Fruit fly (Drosophila melanogaster): ENCODE data around the gene santa-maria.

santa-maria gene

dm6 chr2L:7435475-7435874 lies 15.6 kb downstream of the santa-maria start:
- no peak for TF ChIP-seq pan (optimal IDR thresholded peaks at IDR 0.05)
- TF ChIP-seq CG8478 (optimal IDR thresholded peaks at IDR 0.05) = no peak
- TF ChIP-seq Dll (optimal IDR thresholded peaks at IDR 0.05) = no peak
- TF ChIP-seq psq (optimal IDR thresholded peaks at IDR 0.05) = no peak
- TF ChIP-seq usp (GFP tag; optimal IDR thresholded peaks at IDR 0.05) = no peak
- no peak for TF ChIP-seq EcR (GFP tag; optimal IDR thresholded peaks at IDR 0.05)

DNA sequence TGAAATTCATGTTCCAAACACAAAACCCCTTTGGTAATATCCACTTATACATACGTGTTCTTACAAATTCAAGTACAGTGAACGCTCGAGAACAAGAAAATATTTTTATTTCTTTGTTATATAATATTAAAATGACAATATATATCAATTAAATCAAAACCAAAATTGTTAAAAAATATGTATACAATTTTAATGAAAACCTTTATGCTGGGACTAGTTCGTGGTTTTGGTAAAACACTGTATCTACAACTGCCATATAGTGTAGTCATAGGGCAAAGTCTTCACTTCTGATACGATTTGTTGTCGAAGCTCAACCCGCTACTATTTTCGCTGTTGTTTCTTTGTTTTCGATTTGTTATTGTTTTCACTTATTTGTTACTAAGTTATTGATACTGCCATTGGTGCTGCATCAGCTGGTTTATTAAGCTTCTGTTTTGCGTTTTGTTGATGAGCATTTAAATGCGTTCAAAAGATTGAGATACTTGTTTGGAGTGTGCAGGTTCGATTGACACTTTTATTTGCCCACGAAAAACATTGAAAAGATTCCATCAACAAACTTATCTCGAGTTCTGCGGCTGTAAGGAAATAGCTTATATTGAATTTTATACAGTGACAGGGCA lies 16.2 kb downstream of the santa-maria start:
- TF ChIP-seq EcR (GFP tag; optimal IDR thresholded peaks at IDR 0.05) = no peak
- TF ChIP-seq usp (GFP tag; optimal IDR thresholded peaks at IDR 0.05) = no peak
- no peak for TF ChIP-seq Dll (optimal IDR thresholded peaks at IDR 0.05)
- no peak for TF ChIP-seq psq (optimal IDR thresholded peaks at IDR 0.05)
- TF ChIP-seq CG8478 (optimal IDR thresholded peaks at IDR 0.05) = no peak
- TF ChIP-seq pan (optimal IDR thresholded peaks at IDR 0.05) = no peak

- no peak for TF ChIP-seq Dll (optimal IDR thresholded peaks at IDR 0.05)
- no peak for TF ChIP-seq CG8478 (optimal IDR thresholded peaks at IDR 0.05)
- no peak for TF ChIP-seq usp (GFP tag; optimal IDR thresholded peaks at IDR 0.05)
- no peak for TF ChIP-seq EcR (GFP tag; optimal IDR thresholded peaks at IDR 0.05)
- TF ChIP-seq pan (optimal IDR thresholded peaks at IDR 0.05) = no peak
- no peak for TF ChIP-seq psq (optimal IDR thresholded peaks at IDR 0.05)
These were observed 16.9 kb downstream of the santa-maria start for dm6 chr2L:7433957-7434736.

DNA sequence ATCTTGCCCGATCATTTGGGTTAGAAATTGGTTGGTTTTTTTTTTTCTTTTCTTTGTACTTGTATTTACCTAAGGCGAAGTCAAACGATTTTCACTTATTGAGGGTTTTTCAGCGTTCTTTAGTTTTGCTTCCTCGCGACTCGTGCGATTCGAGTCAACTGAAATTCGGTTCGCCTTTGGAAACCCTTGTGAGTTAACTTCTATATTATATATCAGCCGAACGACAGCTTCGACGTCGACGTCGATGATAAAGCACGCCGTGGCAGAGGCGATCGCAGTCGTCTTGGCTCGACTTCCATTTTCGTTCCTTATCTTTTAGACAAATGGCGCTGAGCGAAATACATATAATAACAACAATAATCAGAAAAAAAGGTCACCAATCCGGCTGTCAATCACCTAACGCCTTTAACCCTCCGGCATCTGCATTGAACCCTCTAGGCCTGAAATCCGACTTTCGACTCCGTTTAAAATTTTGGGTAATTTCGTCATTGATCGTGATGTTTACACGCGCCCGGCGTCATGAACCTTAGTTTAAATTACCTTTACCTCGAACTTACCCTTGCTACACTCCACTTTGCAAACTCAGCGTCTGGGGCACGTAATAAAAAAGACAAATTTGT lies 17.6 kb downstream of the santa-maria start, which contains the start of gene CG5958:
Gene CG5958 (minus strand): TSS at position 180 of the 620 bp plus-strand sequence.
- TF ChIP-seq psq (optimal IDR thresholded peaks at IDR 0.05) (no peak), pan (optimal IDR thresholded peaks at IDR 0.05) (no peak), Dll (optimal IDR thresholded peaks at IDR 0.05) (no peak), CG8478 (optimal IDR thresholded peaks at IDR 0.05) (no peak), usp (GFP tag; optimal IDR thresholded peaks at IDR 0.05) (no peak), EcR (GFP tag; optimal IDR thresholded peaks at IDR 0.05) (no peak)

DNA sequence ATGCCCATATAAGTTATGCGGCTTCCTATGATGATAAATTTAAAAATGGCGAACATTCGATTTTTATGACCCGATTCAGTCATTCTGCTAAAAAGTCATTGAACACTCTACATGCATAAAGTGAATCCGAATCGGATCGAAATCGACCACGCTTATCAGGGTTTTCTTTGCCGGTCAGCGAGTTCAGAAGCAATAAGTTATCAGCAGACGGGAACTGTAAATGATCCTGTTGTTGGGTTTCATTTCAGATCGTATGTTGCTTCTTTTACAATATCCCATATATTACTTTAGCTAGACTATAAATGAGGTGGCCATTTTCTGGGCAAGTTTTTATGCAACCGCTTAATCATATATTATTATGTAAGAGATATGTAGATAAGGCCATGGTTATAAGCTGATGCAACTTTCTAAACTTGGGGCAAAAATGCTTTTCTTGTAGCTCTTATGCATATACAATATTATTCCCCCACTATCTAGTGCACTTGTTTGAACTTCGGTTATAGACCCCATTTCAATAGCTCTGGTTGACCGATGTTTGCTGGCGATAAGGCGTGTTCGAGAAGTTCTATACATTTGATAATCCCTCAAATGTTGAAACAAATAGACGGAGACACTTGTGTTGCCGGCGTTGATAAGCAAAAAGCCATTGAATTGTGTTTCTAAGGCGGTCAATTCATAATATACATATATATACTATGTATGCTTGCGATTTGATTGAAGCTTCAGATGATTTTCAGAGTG lies 19.0 kb downstream of the santa-maria start:
- TF ChIP-seq Dll (optimal IDR thresholded peaks at IDR 0.05) (no peak), CG8478 (optimal IDR thresholded peaks at IDR 0.05) (no peak), usp (GFP tag; optimal IDR thresholded peaks at IDR 0.05) (no peak), EcR (GFP tag; optimal IDR thresholded peaks at IDR 0.05) (no peak), pan (optimal IDR thresholded peaks at IDR 0.05) (no peak), psq (optimal IDR thresholded peaks at IDR 0.05) (no peak)

dm6 chr2L:7430313-7430712 lies 20.7 kb downstream of the santa-maria start:
- TF ChIP-seq pan (optimal IDR thresholded peaks at IDR 0.05) (no peak), EcR (GFP tag; optimal IDR thresholded peaks at IDR 0.05) (no peak), usp (GFP tag; optimal IDR thresholded peaks at IDR 0.05) (no peak), Dll (optimal IDR thresholded peaks at IDR 0.05) (no peak), psq (optimal IDR thresholded peaks at IDR 0.05) (no peak), CG8478 (optimal IDR thresholded peaks at IDR 0.05) (no peak)

- TF ChIP-seq pan (optimal IDR thresholded peaks at IDR 0.05) (peak; percentile 51), Dll (optimal IDR thresholded peaks at IDR 0.05) (no peak), EcR (GFP tag; optimal IDR thresholded peaks at IDR 0.05) (no peak), psq (optimal IDR thresholded peaks at IDR 0.05) (no peak), CG8478 (optimal IDR thresholded peaks at IDR 0.05) (no peak), usp (GFP tag; optimal IDR thresholded peaks at IDR 0.05) (no peak)
These were observed 23.3 kb downstream of the santa-maria start for dm6 chr2L:7427786-7428137.

dm6 chr2L:7427067-7427785 lies 23.8 kb downstream of the santa-maria start:
- TF ChIP-seq psq (optimal IDR thresholded peaks at IDR 0.05) (no peak), CG8478 (optimal IDR thresholded peaks at IDR 0.05) (no peak), EcR (GFP tag; optimal IDR thresholded peaks at IDR 0.05) (no peak), usp (GFP tag; optimal IDR thresholded peaks at IDR 0.05) (no peak)

DNA sequence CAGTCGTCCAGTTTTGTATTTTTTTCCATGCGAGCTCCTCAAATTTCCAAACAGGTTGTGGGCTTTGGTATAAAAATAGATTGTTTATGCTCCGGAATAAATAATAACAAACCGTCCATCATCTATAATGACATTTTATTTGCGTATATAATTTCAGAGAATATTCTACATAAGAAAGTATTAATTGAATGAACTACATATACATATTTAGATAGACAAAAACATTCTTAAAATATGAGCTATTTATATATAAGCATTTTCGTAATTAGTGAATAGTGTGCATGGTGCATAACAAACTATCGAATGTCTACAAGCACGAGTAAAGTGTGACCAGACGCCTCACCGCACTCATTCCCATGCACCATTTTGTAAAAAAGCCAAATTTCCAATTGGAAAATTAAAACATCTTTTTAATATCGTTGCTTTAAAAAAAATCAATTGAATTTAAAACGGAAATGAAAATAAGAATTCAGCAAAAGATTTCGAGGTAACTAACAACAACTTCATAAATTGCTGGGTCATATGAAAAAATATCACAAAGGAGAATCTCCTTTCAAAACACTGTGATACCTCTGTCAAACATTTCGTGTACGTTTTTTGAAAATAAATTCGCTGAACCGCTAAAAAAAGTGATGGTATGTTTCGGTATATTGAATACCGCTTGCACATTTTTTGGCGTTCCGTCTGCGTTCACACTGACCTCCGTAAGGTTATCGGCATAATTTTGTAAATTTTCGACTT lies 24.5 kb downstream of the santa-maria start, which contains the start of gene muc:
Gene muc (plus strand): TSS at position 541 of the 741 bp plus-strand sequence.
- TF ChIP-seq usp (GFP tag; optimal IDR thresholded peaks at IDR 0.05) (no peak), Dll (optimal IDR thresholded peaks at IDR 0.05) (no peak), pan (optimal IDR thresholded peaks at IDR 0.05) (no peak), EcR (GFP tag; optimal IDR thresholded peaks at IDR 0.05) (no peak), CG8478 (optimal IDR thresholded peaks at IDR 0.05) (no peak), psq (optimal IDR thresholded peaks at IDR 0.05) (no peak)

- TF ChIP-seq usp (GFP tag; optimal IDR thresholded peaks at IDR 0.05) = no peak
- TF ChIP-seq psq (optimal IDR thresholded peaks at IDR 0.05) = no peak
- no peak for TF ChIP-seq EcR (GFP tag; optimal IDR thresholded peaks at IDR 0.05)
- no peak for TF ChIP-seq Dll (optimal IDR thresholded peaks at IDR 0.05)
- no peak for TF ChIP-seq pan (optimal IDR thresholded peaks at IDR 0.05)
- TF ChIP-seq CG8478 (optimal IDR thresholded peaks at IDR 0.05) = no peak
These were observed 25.4 kb downstream of the santa-maria start for dm6 chr2L:7425690-7426056.
